Worm (Caenorhabditis elegans) whole organism, L3 larva: ENCODE measurements around the gene T04G9.7.

Source experiments
- R02D3.7 ChIP-seq: fragments of 150-350 bp; optimal IDR thresholded peaks from 2 replicates; lab custom pipeline; 2014; ENCODE audit warnings: missing biosample characterization, missing genetic modification characterization
- ZK546.5 ChIP-seq: sonication (generic microtip); optimal IDR thresholded peaks from 2 replicates; lab custom pipeline; 2017; ENCODE audit warnings: missing biosample characterization, missing genetic modification characterization
- aly-2 ChIP-seq: fragments of 150-350 bp; optimal IDR thresholded peaks from 2 replicates; lab custom pipeline; 2014; ENCODE audit warnings: missing biosample characterization, missing genetic modification characterization
- ama-1 ChIP-seq: fragments of 150-350 bp; optimal IDR thresholded peaks from 2 replicates; lab custom pipeline; 2018
- ceh-28 ChIP-seq: fragments of 150-350 bp; optimal IDR thresholded peaks from 2 replicates; lab custom pipeline; 2014; ENCODE audit warnings: missing biosample characterization, missing genetic modification reagents, missing genetic modification characterization
- ceh-82 ChIP-seq: fragments of 150-350 bp; optimal IDR thresholded peaks from 2 replicates; lab custom pipeline; 2014; ENCODE audit warnings: missing biosample characterization, missing genetic modification characterization
- egl-27 ChIP-seq: sonication (generic microtip); optimal IDR thresholded peaks from 4 replicates; lab custom pipeline; 2017; ENCODE audit warnings: missing biosample characterization, missing genetic modification reagents, missing genetic modification characterization
- egl-5 ChIP-seq: fragments of 150-350 bp; optimal IDR thresholded peaks from 2 replicates; lab custom pipeline; 2017; ENCODE audit warnings: missing biosample characterization, missing genetic modification reagents, missing genetic modification characterization, inconsistent platforms
- elt-1 ChIP-seq: fragments of 150-350 bp; optimal IDR thresholded peaks from 2 replicates; lab custom pipeline; 2014; ENCODE audit warnings: missing biosample characterization, missing genetic modification characterization
- elt-2 ChIP-seq: sonication (generic microtip); optimal IDR thresholded peaks from 2 replicates; lab custom pipeline; 2016; ENCODE audit warnings: missing genetic modification reagents, mild to moderate bottlenecking, missing genetic modification characterization, missing compliant biosample characterization
- fkh-10 ChIP-seq: sonication (generic microtip); optimal IDR thresholded peaks from 2 replicates; lab custom pipeline; 2017; ENCODE audit warnings: missing biosample characterization, missing genetic modification reagents, missing genetic modification characterization
- fkh-2 ChIP-seq: fragments of 150-350 bp; optimal IDR thresholded peaks from 2 replicates; lab custom pipeline; 2014; ENCODE audit warnings: missing biosample characterization, missing genetic modification reagents, missing genetic modification characterization
- fos-1 ChIP-seq: fragments of 150-350 bp; optimal IDR thresholded peaks from 2 replicates; lab custom pipeline; 2014; ENCODE audit warnings: missing biosample characterization, missing genetic modification characterization
- hmg-11 ChIP-seq: sonication (generic microtip); optimal IDR thresholded peaks from 2 replicates; lab custom pipeline; 2016; ENCODE audit warnings: missing genetic modification characterization, missing compliant biosample characterization
- jun-1 ChIP-seq: fragments of 150-350 bp; optimal IDR thresholded peaks from 2 replicates; lab custom pipeline; 2014; ENCODE audit warnings: missing biosample characterization, missing genetic modification reagents, missing genetic modification characterization
- lin-15B ChIP-seq: fragments of 150-350 bp; optimal IDR thresholded peaks from 2 replicates; lab custom pipeline; 2014; ENCODE audit warnings: missing biosample characterization, missing genetic modification characterization
- lin-39 ChIP-seq: fragments of 150-350 bp; optimal IDR thresholded peaks from 2 replicates; lab custom pipeline; 2018; ENCODE audit warnings: missing biosample characterization, missing genetic modification reagents, missing genetic modification characterization
- mdl-1 ChIP-seq: fragments of 150-350 bp; optimal IDR thresholded peaks from 2 replicates; lab custom pipeline; 2014; ENCODE audit warnings: missing biosample characterization, missing genetic modification characterization
- nhr-11 ChIP-seq: fragments of 150-350 bp; optimal IDR thresholded peaks from 2 replicates; lab custom pipeline; 2014; ENCODE audit warnings: missing biosample characterization, missing genetic modification characterization
- nhr-23 ChIP-seq: fragments of 150-350 bp; optimal IDR thresholded peaks from 2 replicates; lab custom pipeline; 2014; ENCODE audit warnings: missing biosample characterization, missing genetic modification reagents, missing genetic modification characterization
- nhr-237 ChIP-seq: fragments of 150-350 bp; optimal IDR thresholded peaks from 2 replicates; lab custom pipeline; 2014; ENCODE audit warnings: missing biosample characterization, missing genetic modification characterization
- nhr-28 ChIP-seq: fragments of 150-350 bp; optimal IDR thresholded peaks from 2 replicates; lab custom pipeline; 2014; ENCODE audit warnings: missing biosample characterization, missing genetic modification characterization
- nhr-43 ChIP-seq: sonication (generic microtip); optimal IDR thresholded peaks from 2 replicates; lab custom pipeline; 2016; ENCODE audit warnings: mild to moderate bottlenecking, missing genetic modification characterization, missing compliant biosample characterization; ENCODE audit not compliant: poor library complexity, severe bottlenecking
- nhr-67 ChIP-seq: fragments of 150-350 bp; optimal IDR thresholded peaks from 2 replicates; lab custom pipeline; 2014; ENCODE audit warnings: missing biosample characterization, missing genetic modification characterization
- nhr-76 ChIP-seq: fragments of 150-350 bp; sonication (generic microtip); optimal IDR thresholded peaks from 5 replicates; lab custom pipeline; 2014; ENCODE audit warnings: missing biosample characterization, missing genetic modification characterization
- nhr-77 ChIP-seq: fragments of 150-350 bp; optimal IDR thresholded peaks from 2 replicates; lab custom pipeline; 2014; ENCODE audit warnings: missing biosample characterization, missing genetic modification characterization
- pha-4 ChIP-seq: fragments of 150-350 bp; optimal IDR thresholded peaks from 2 replicates; lab custom pipeline; 2014; ENCODE audit warnings: missing biosample characterization, missing genetic modification reagents, missing genetic modification characterization
- pqm-1 ChIP-seq: fragments of 150-350 bp; optimal IDR thresholded peaks from 2 replicates; lab custom pipeline; 2017; ENCODE audit warnings: missing biosample characterization, missing genetic modification characterization, inconsistent platforms
- skn-1 ChIP-seq: fragments of 150-350 bp; optimal IDR thresholded peaks from 2 replicates; lab custom pipeline; 2014; ENCODE audit warnings: missing biosample characterization, missing genetic modification characterization
- snpc-4 ChIP-seq: fragments of 150-350 bp; optimal IDR thresholded peaks from 2 replicates; lab custom pipeline; 2014; ENCODE audit warnings: missing biosample characterization, missing genetic modification characterization
- tbx-2 ChIP-seq: sonication (generic microtip); optimal IDR thresholded peaks from 2 replicates; lab custom pipeline; 2016; ENCODE audit warnings: mild to moderate bottlenecking, missing genetic modification characterization, missing compliant biosample characterization
- unc-39 ChIP-seq: sonication (generic microtip); optimal IDR thresholded peaks from 4 replicates; lab custom pipeline; 2017; ENCODE audit warnings: missing biosample characterization, missing genetic modification characterization
- unc-62 ChIP-seq: fragments of 150-350 bp; sonication (generic microtip); optimal IDR thresholded peaks from 4 replicates; lab custom pipeline; 2014; ENCODE audit warnings: missing biosample characterization, missing genetic modification reagents, missing genetic modification characterization
- zag-1 ChIP-seq: fragments of 150-350 bp; optimal IDR thresholded peaks from 2 replicates; lab custom pipeline; 2014; ENCODE audit warnings: missing biosample characterization, missing genetic modification characterization
- ztf-11 ChIP-seq: fragments of 150-350 bp; optimal IDR thresholded peaks from 2 replicates; lab custom pipeline; 2014; ENCODE audit warnings: missing biosample characterization, missing genetic modification characterization
- ztf-4 ChIP-seq: fragments of 150-350 bp; optimal IDR thresholded peaks from 2 replicates; lab custom pipeline; 2014; ENCODE audit warnings: missing biosample characterization, missing genetic modification characterization

T04G9.7 gene

ce11 chrX:784853-785252, 14.2 kb downstream of the T04G9.7 start, which contains the start of gene T04G9.6:
Gene T04G9.6, minus strand, starts transcription at chrX:784953.
- no peak for TF ChIP-seq ama-1 (lab: Kevin White, UChicago)
- TF ChIP-seq snpc-4 (tag; lab: Kevin White, UChicago), result no peak
- no peak for TF ChIP-seq unc-39 (tag; lab: Kevin White, UChicago)
- no peak for TF ChIP-seq unc-62 (GFP tag; lab: Kevin White, UChicago)
- no peak for TF ChIP-seq ztf-4
- no peak for TF ChIP-seq ceh-82 (tag; lab: Kevin White, UChicago)
- TF ChIP-seq jun-1 (tag; lab: Kevin White, UChicago), result no peak
- no peak for TF ChIP-seq ztf-11 (tag; lab: Kevin White, UChicago)
- no peak for TF ChIP-seq fkh-10 (GFP tag; lab: Kevin White, UChicago)
- TF ChIP-seq skn-1 (tag; lab: Kevin White, UChicago), result no peak
- no peak for TF ChIP-seq R02D3.7 (tag; lab: Kevin White, UChicago)
- TF ChIP-seq nhr-28, result no peak

DNA sequence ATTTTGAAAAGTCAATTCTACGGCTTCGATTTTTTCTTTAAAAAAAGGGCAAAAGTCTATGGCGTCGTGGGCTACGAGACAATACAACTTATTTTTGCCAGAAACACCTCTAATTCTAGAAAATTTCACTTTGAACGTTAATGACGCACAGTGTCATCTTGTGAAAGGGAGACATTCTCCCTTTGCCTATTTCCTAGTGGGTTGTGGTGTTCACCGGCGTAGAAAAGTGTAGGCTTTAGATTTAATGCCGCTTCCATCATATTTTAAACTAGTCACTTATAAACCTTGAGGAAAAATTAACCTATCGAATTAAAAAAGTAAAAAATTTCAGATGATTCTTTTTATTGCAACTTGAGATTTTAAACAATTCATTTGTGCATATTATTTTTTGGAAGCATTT, 14.7 kb downstream of the T04G9.7 start:
- TF ChIP-seq nhr-43 (tag; lab: Kevin White, UChicago), result peak; percentile 17
- TF ChIP-seq skn-1 (tag; lab: Kevin White, UChicago), result no peak
- no peak for TF ChIP-seq nhr-11
- no peak for TF ChIP-seq fkh-2 (tag; lab: Kevin White, UChicago)
- no peak for TF ChIP-seq pqm-1 (tag; lab: Kevin White, UChicago)
- TF ChIP-seq snpc-4 (tag; lab: Kevin White, UChicago), result no peak
- TF ChIP-seq nhr-77, result peak; percentile 11
- no peak for TF ChIP-seq mdl-1 (tag; lab: Kevin White, UChicago)
- TF ChIP-seq fos-1 (tag; lab: Kevin White, UChicago), result no peak
- TF ChIP-seq unc-62 (GFP tag; lab: Kevin White, UChicago), result no peak
- no peak for TF ChIP-seq nhr-67
- TF ChIP-seq nhr-23 (tag; lab: Kevin White, UChicago), result peak; percentile 23
- no peak for TF ChIP-seq ztf-4
- TF ChIP-seq egl-27 (tag; lab: Kevin White, UChicago), result no peak
- TF ChIP-seq tbx-2 (tag; lab: Kevin White, UChicago), result peak; percentile 19
- TF ChIP-seq nhr-76 (tag; lab: Kevin White, UChicago), result no peak
- no peak for TF ChIP-seq nhr-237 (tag; lab: Kevin White, UChicago)
- no peak for TF ChIP-seq ceh-82 (tag; lab: Kevin White, UChicago)
- TF ChIP-seq ZK546.5 (tag; lab: Kevin White, UChicago), result no peak
- peak; percentile 43 for TF ChIP-seq ceh-28 (tag; lab: Kevin White, UChicago)
- TF ChIP-seq zag-1, result no peak

DNA sequence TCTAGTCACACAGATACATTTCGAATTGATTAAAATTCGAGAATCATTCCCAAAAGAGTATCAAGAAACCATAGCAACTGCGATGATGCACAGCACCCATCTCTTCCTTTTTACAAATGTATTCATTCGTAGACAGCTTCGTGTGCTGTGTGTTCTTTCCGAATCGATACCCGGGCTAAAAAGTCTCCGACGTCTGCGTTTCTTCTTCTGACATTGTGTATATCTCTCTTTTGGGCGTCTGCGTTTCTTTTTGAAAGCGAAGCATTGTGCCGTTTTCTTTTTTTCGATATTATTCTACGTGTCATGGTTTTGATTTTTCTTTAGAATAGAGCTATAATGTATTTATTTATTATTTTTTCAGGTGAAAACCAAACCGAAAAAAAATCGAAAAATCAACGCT, 17.4 kb downstream of the T04G9.7 start, which contains the start of gene attf-5:
Gene attf-5, plus strand, starts transcription at position 362 of the 400 bp plus-strand sequence.
- TF ChIP-seq zag-1, result no peak
- no peak for TF ChIP-seq nhr-76 (tag; lab: Kevin White, UChicago)
- no peak for TF ChIP-seq R02D3.7 (tag; lab: Kevin White, UChicago)
- TF ChIP-seq nhr-23 (tag; lab: Kevin White, UChicago), result peak; percentile 22
- no peak for TF ChIP-seq pqm-1 (tag; lab: Kevin White, UChicago)
- TF ChIP-seq pha-4, result peak; percentile 53
- peak; percentile 78 for TF ChIP-seq ceh-28 (tag; lab: Kevin White, UChicago)
- peak; percentile 42 for TF ChIP-seq hmg-11
- TF ChIP-seq ztf-4, result no peak
- TF ChIP-seq nhr-28, result no peak
- TF ChIP-seq lin-39 (tag; lab: Kevin White, UChicago), result no peak
- TF ChIP-seq aly-2 (tag; lab: Kevin White, UChicago), result no peak

DNA sequence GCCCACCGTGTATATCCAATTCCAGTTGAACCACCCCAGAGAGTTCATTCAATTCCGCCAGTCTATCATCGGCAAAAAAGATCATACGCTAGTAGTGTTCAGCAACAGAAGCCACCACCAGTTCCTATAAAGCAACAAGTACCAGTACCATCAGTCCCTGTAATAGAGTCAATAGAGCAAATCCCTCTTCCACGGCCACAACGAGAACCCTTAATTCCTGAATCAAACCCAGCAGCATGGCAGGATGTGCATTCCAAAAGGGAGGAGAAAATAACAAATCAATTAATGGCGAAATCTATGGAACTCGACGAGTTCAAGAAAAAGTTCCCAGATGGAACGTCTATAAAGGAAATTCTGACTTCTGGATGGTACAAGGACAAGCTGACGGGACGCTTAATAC, 19.2 kb downstream of the T04G9.7 start:
- no peak for TF ChIP-seq tbx-2 (tag; lab: Kevin White, UChicago)
- TF ChIP-seq elt-1 (tag; lab: Kevin White, UChicago), result no peak
- TF ChIP-seq, all 47 proteins: peak for 0

DNA sequence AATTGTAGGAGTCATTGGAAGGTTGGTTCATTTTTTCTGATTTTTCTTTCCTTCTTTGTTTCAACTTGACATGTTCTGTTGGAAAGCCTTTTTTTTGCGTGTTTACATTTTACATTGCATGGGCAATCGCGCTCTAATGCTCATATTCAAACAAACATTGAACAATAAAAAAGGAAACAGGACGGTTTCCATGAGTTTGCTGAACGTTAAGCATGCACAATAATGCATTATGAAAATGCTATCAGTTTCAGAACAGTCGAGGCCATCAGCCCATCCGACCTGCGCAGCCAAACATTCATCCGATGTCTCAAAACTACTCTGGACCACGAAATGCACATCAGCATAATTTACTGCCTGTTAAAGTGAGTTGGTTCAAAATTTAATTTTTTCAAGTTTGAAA, 20.0 kb downstream of the T04G9.7 start:
- TF ChIP-seq egl-5 (no peak), pha-4 (peak; percentile 30)

- TF ChIP-seq mdl-1 (tag; lab: Kevin White, UChicago) (no peak), lin-15B (no peak), elt-2 (no peak), nhr-28 (no peak)
Observed at ce11 chrX:802478-802877, 31.8 kb downstream of the T04G9.7 start, which contains the start of gene gtr-1. Gene gtr-1, plus strand, starts transcription at chrX:802778.
